Fruit fly (Drosophila melanogaster) whole organism, embryonic: ENCODE data around the gene CG8319.

Experiments
- CG10267 ChIP-seq: fragments of 200-800 bp; sonication (Bioruptor generic); optimal IDR thresholded peaks from 2 replicates; lab custom pipeline; 2018; ENCODE audit warnings: missing biosample characterization, mild to moderate bottlenecking, missing genetic modification characterization, moderate library complexity
- CG10543 ChIP-seq: fragments of 200-800 bp; sonication (Bioruptor generic); optimal IDR thresholded peaks from 3 replicates; lab custom pipeline; 2017; ENCODE audit warnings: missing biosample characterization, mild to moderate bottlenecking, missing genetic modification characterization, moderate library complexity
- CG13123 ChIP-seq: fragments of 200-800 bp; sonication (Bioruptor generic); optimal IDR thresholded peaks from 2 replicates; lab custom pipeline; 2016; ENCODE audit warnings: missing biosample characterization, missing genetic modification characterization
- CG13287 ChIP-seq: fragments of 200-800 bp; sonication (Bioruptor generic); IDR thresholded peaks from 2 replicates; pipeline ENCODE4 v1.3.6; 2022; ENCODE audit warnings: missing biosample characterization, missing genetic modification characterization; ENCODE audit not compliant: partially characterized antibody
- CG13624 ChIP-seq: fragments of 200-800 bp; sonication (Bioruptor generic); optimal IDR thresholded peaks from 2 replicates; lab custom pipeline; 2016; ENCODE audit warnings: missing biosample characterization, missing genetic modification characterization
- CG15073 ChIP-seq: fragments of 200-800 bp; sonication (Bioruptor generic); optimal IDR thresholded peaks from 2 replicates; lab custom pipeline; 2016; ENCODE audit warnings: missing biosample characterization, missing genetic modification characterization
- CG2202 ChIP-seq: fragments of 200-800 bp; sonication (Bioruptor generic); optimal IDR thresholded peaks from 2 replicates; lab custom pipeline; 2018; ENCODE audit warnings: missing biosample characterization, mild to moderate bottlenecking, missing genetic modification characterization
- CG33213 ChIP-seq: fragments of 200-800 bp; sonication (Bioruptor generic); optimal IDR thresholded peaks from 3 replicates; lab custom pipeline; 2016; ENCODE audit warnings: missing biosample characterization, missing genetic modification characterization
- CG34224 ChIP-seq: fragments of 200-800 bp; sonication (Bioruptor generic); IDR thresholded peaks from 3 replicates; pipeline ENCODE4 v1.3.6; 2022; ENCODE audit warnings: missing biosample characterization, missing genetic modification characterization; ENCODE audit not compliant: partially characterized antibody
- CG4617 ChIP-seq: fragments of 200-800 bp; sonication (Bioruptor generic); optimal IDR thresholded peaks from 3 replicates; lab custom pipeline; 2016; ENCODE audit warnings: missing biosample characterization, missing genetic modification characterization, borderline replicate concordance
- CG6654 ChIP-seq: fragments of 200-800 bp; sonication (Bioruptor generic); optimal IDR thresholded peaks from 2 replicates; lab custom pipeline; 2017; ENCODE audit warnings: missing biosample characterization, mild to moderate bottlenecking, missing genetic modification characterization
- CG7987 ChIP-seq: fragments of 200-800 bp; sonication (Bioruptor generic); optimal IDR thresholded peaks from 2 replicates; lab custom pipeline; 2018; ENCODE audit warnings: missing biosample characterization, mild to moderate bottlenecking, missing genetic modification characterization, moderate library complexity
- CG9437 ChIP-seq: fragments of 200-800 bp; sonication (Bioruptor generic); optimal IDR thresholded peaks from 2 replicates; lab custom pipeline; 2018; ENCODE audit warnings: missing biosample characterization, mild to moderate bottlenecking, missing genetic modification characterization
- CG9797 ChIP-seq: fragments of 200-800 bp; sonication (Bioruptor generic); optimal IDR thresholded peaks from 3 replicates; lab custom pipeline; 2018; ENCODE audit warnings: missing biosample characterization, mild to moderate bottlenecking, missing genetic modification characterization
- CG9876 ChIP-seq: fragments of 200-800 bp; sonication (Bioruptor generic); optimal IDR thresholded peaks from 2 replicates; lab custom pipeline; 2016; ENCODE audit warnings: missing biosample characterization, missing genetic modification characterization
- CHES-1-like ChIP-seq: fragments of 200-800 bp; sonication (Bioruptor generic); optimal IDR thresholded peaks from 2 replicates; lab custom pipeline; 2016; ENCODE audit warnings: missing biosample characterization, missing genetic modification characterization
- CoRest ChIP-seq: fragments of 200-800 bp; sonication (Bioruptor generic); optimal IDR thresholded peaks from 3 replicates; lab custom pipeline; 2018; ENCODE audit warnings: missing biosample characterization, mild to moderate bottlenecking, missing genetic modification characterization, moderate library complexity
- D19B ChIP-seq: fragments of 200-800 bp; sonication (Bioruptor generic); optimal IDR thresholded peaks from 2 replicates; lab custom pipeline; 2017; ENCODE audit warnings: missing biosample characterization, mild to moderate bottlenecking, missing genetic modification characterization
- Dbx ChIP-seq: fragments of 200-800 bp; sonication (Bioruptor generic); IDR thresholded peaks from 3 replicates; pipeline ENCODE4 v1.3.6; 2022; ENCODE audit warnings: missing biosample characterization, missing genetic modification characterization
- HHEX ChIP-seq: fragments of 200-800 bp; sonication (Bioruptor generic); optimal IDR thresholded peaks from 3 replicates; lab custom pipeline; 2017; ENCODE audit warnings: missing biosample characterization, mild to moderate bottlenecking, missing genetic modification characterization, missing genetic modification reagents
- MBD-R2 ChIP-seq: fragments of 200-800 bp; sonication (Bioruptor generic); IDR thresholded peaks from 2 replicates; pipeline ENCODE4 v1.3.6; 2022; ENCODE audit warnings: missing biosample characterization, missing genetic modification characterization
- MESR4 ChIP-seq: fragments of 200-800 bp; sonication (Bioruptor generic); optimal IDR thresholded peaks from 2 replicates; lab custom pipeline; 2018; ENCODE audit warnings: missing biosample characterization, mild to moderate bottlenecking, missing genetic modification characterization, moderate library complexity
- Myb ChIP-seq: fragments of 200-800 bp; sonication (Bioruptor generic); optimal IDR thresholded peaks from 2 replicates; lab custom pipeline; 2016; ENCODE audit warnings: missing biosample characterization, missing genetic modification characterization
- Neu2 ChIP-seq: fragments of 200-800 bp; sonication (Bioruptor generic); optimal IDR thresholded peaks from 3 replicates; lab custom pipeline; 2016; ENCODE audit warnings: missing biosample characterization, missing genetic modification characterization, borderline replicate concordance
- Nf-YB ChIP-seq: fragments of 200-800 bp; sonication (Bioruptor generic); optimal IDR thresholded peaks from 3 replicates; lab custom pipeline; 2019; ENCODE audit warnings: missing biosample characterization, mild to moderate bottlenecking, missing genetic modification characterization, moderate library complexity
- Nf-YC ChIP-seq: fragments of 200-800 bp; optimal IDR thresholded peaks from 3 replicates; lab custom pipeline; 2019; ENCODE audit warnings: missing biosample characterization, mild to moderate bottlenecking, missing genetic modification characterization, moderate library complexity
- NfI ChIP-seq: fragments of 200-800 bp; sonication (Bioruptor generic); optimal IDR thresholded peaks from 3 replicates; lab custom pipeline; 2018; ENCODE audit warnings: missing biosample characterization, mild to moderate bottlenecking, missing genetic modification characterization, moderate library complexity
- Pdp1 ChIP-seq, 2 experiments: fragments of 200-800 bp; sonication (Bioruptor generic); optimal IDR thresholded peaks; 3 replicates each; lab custom pipeline; 2016; ENCODE audit warnings: missing biosample characterization in 2 of 2, missing genetic modification characterization in 2 of 2, mild to moderate bottlenecking in 1 of 2, moderate library complexity in 1 of 2
- Sin3A ChIP-seq: fragments of >200 bp; optimal IDR thresholded peaks from 2 replicates; lab custom pipeline; 2018
- Sry-δ ChIP-seq: fragments of 200-800 bp; sonication (Bioruptor generic); optimal IDR thresholded peaks from 2 replicates; lab custom pipeline; 2016; ENCODE audit warnings: missing biosample characterization, missing genetic modification characterization
- ab ChIP-seq: fragments of 200-800 bp; sonication (Bioruptor generic); optimal IDR thresholded peaks from 2 replicates; lab custom pipeline; 2016; ENCODE audit warnings: missing biosample characterization, missing genetic modification characterization
- cas ChIP-seq: fragments of 200-800 bp; sonication (Bioruptor generic); IDR thresholded peaks from 2 replicates; pipeline ENCODE4 v1.3.6; 2022; ENCODE audit warnings: missing biosample characterization, missing genetic modification characterization
- cato ChIP-seq: fragments of 200-800 bp; sonication (Bioruptor generic); optimal IDR thresholded peaks from 2 replicates; lab custom pipeline; 2016; ENCODE audit warnings: missing biosample characterization, missing genetic modification characterization, borderline replicate concordance
- chinmo ChIP-seq: fragments of 200-800 bp; sonication (Bioruptor generic); IDR thresholded peaks from 4 replicates; pipeline ENCODE4 v1.3.6; 2022; ENCODE audit warnings: missing biosample characterization, missing genetic modification characterization; ENCODE audit not compliant: partially characterized antibody
- crp ChIP-seq, 2 experiments: fragments of 200-800 bp; sonication (Bioruptor generic); optimal IDR thresholded peaks; 2 replicates in 1 of 2; 3 replicates in 1 of 2; lab custom pipeline; 2017; ENCODE audit warnings: missing biosample characterization in 2 of 2, missing genetic modification characterization in 2 of 2, mild to moderate bottlenecking in 1 of 2, moderate library complexity in 1 of 2
- dpn ChIP-seq, 2 experiments: fragments of 200-800 bp; sonication (Bioruptor generic); optimal IDR thresholded peaks; 3 replicates each; lab custom pipeline; 2016; ENCODE audit warnings: missing biosample characterization in 2 of 2, missing genetic modification characterization in 2 of 2
- gcm2 ChIP-seq: fragments of 200-800 bp; sonication (Bioruptor generic); optimal IDR thresholded peaks from 2 replicates; lab custom pipeline; 2016; ENCODE audit warnings: missing biosample characterization, missing genetic modification characterization
- gem ChIP-seq: fragments of 200-800 bp; sonication (Bioruptor generic); optimal IDR thresholded peaks from 2 replicates; lab custom pipeline; 2019; ENCODE audit warnings: missing biosample characterization, mild to moderate bottlenecking, missing genetic modification characterization, moderate library complexity
- gfzf ChIP-seq: fragments of 200-800 bp; sonication (Bioruptor generic); optimal IDR thresholded peaks from 2 replicates; lab custom pipeline; 2016; ENCODE audit warnings: missing biosample characterization, mild to moderate bottlenecking, missing genetic modification characterization, moderate library complexity
- mirr ChIP-seq: fragments of 200-800 bp; sonication (Bioruptor generic); optimal IDR thresholded peaks from 3 replicates; lab custom pipeline; 2018; ENCODE audit warnings: missing biosample characterization, mild to moderate bottlenecking, missing genetic modification characterization
- p53 ChIP-seq: fragments of 200-800 bp; sonication (Bioruptor generic); optimal IDR thresholded peaks from 2 replicates; lab custom pipeline; 2016; ENCODE audit warnings: missing biosample characterization, missing genetic modification characterization
- phol ChIP-seq: fragments of 200-800 bp; sonication (Bioruptor generic); optimal IDR thresholded peaks from 3 replicates; lab custom pipeline; 2018; ENCODE audit warnings: missing biosample characterization, mild to moderate bottlenecking, missing genetic modification characterization, moderate library complexity
- prd ChIP-seq, 3 experiments: fragments of >200 bp in 2 of 3; fragments of 200-800 bp in 1 of 3; sonication (Bioruptor generic) in 1 of 3; optimal IDR thresholded peaks in 2 of 3; IDR thresholded peaks in 1 of 3; 2 replicates in 2 of 3; 3 replicates in 1 of 3; pipeline versions ENCODE4 v1.3.6 to Lab custom; 2017 to 2022; ENCODE audit warnings: missing biosample characterization in 1 of 3, missing genetic modification characterization in 1 of 3
- row ChIP-seq: fragments of 200-800 bp; sonication (Bioruptor generic); IDR thresholded peaks from 3 replicates; pipeline ENCODE4 v1.3.6; 2022; ENCODE audit warnings: missing biosample characterization, missing genetic modification characterization
- vfl ChIP-seq: fragments of 200-800 bp; sonication (Bioruptor generic); optimal IDR thresholded peaks from 2 replicates; lab custom pipeline; 2016; ENCODE audit warnings: missing biosample characterization, missing genetic modification characterization
- vvl ChIP-seq: fragments of 200-800 bp; sonication (Bioruptor generic); IDR thresholded peaks from 2 replicates; pipeline ENCODE4 v1.3.6; 2022; ENCODE audit warnings: missing biosample characterization, missing genetic modification characterization
- wdn ChIP-seq: fragments of 200-800 bp; sonication (Bioruptor generic); IDR thresholded peaks from 2 replicates; pipeline ENCODE4 v1.3.6; 2022; ENCODE audit warnings: missing biosample characterization, missing genetic modification characterization
- zen2 ChIP-seq: fragments of 200-800 bp; sonication (Bioruptor generic); IDR thresholded peaks from 3 replicates; pipeline ENCODE4 v1.3.6; 2022; ENCODE audit warnings: missing biosample characterization, missing genetic modification characterization; ENCODE audit not compliant: partially characterized antibody

The CG8319 gene

DNA sequence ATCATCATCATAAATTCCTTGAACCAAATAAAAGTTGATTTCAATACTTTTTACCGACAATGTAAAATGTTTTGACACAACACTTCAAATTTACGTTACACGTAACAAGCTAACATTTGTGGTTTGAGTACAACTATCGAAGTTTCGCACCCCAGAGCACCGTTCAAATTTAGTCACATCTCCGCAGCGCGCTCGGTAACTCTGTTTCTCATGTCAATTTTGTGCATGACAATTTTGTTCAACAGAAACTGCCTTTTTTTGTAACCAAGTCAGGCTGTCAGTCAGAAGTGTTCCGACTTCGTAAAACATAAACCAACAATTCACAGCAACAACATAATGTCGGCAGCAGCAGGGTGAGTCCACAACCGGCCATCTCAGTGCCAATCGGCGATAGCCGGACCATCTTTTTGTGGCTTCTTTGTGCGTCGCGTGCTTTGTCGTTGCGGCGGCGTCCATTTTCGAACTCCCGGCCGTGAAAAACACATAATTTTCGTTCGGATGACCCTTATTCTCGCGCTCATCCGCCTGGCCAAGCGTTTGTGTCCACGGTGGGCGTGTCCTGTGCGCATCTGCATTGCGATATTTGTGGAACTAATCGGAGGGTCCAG, 50.7 kb downstream of the CG8319 start, which contains the start of gene p23 (continued):
- peak; percentile 9 for TF ChIP-seq NfI (GFP tag; lab: Kevin White, UChicago)
- peak; percentile 42 for TF ChIP-seq CHES-1-like
- TF ChIP-seq CG33213 (GFP tag; lab: Kevin White, UChicago) = peak; percentile 69
- peak; percentile 81 for TF ChIP-seq CG4617 (GFP tag; lab: Kevin White, UChicago)
- TF ChIP-seq D19B (GFP tag; lab: Kevin White, UChicago) = no peak
- peak; percentile 17 for TF ChIP-seq CoRest (tag; lab: Kevin White, UChicago)
- no peak for TF ChIP-seq CG2202 (tag; lab: Kevin White, UChicago)
- TF ChIP-seq cato = no peak
- no peak for TF ChIP-seq HHEX
- peak; percentile 58 for TF ChIP-seq Sry-δ (GFP tag; lab: Kevin White, UChicago)
- peak; percentile 69 for TF ChIP-seq p53 (GFP tag; lab: Kevin White, UChicago)
- TF ChIP-seq vfl (GFP tag; lab: Kevin White, UChicago) = no peak
- no peak for TF ChIP-seq CG13123 (GFP tag; lab: Kevin White, UChicago)
- peak; percentile 57 for TF ChIP-seq Sin3A (lab: Kevin White, UChicago)
- peak in 1 of 2 experiments; percentile 17 for TF ChIP-seq dpn (GFP tag; optimal IDR thresholded peaks at IDR 0.05; lab: Kevin White, UChicago)
- no peak for TF ChIP-seq cas (GFP tag; lab: Robert Waterston, UW)
- TF ChIP-seq mirr = no peak
- peak; percentile 15 for TF ChIP-seq CG10543 (GFP tag; lab: Kevin White, UChicago)
- peak; percentile 32 for TF ChIP-seq CG9876
- no peak for TF ChIP-seq gem (tag; lab: Kevin White, UChicago)
- peak; percentile 58 for TF ChIP-seq CG9437
- TF ChIP-seq CG13624 (GFP tag; lab: Kevin White, UChicago) = peak; percentile 59
- TF ChIP-seq CG9797 (GFP tag; lab: Kevin White, UChicago) = peak; percentile 90
- peak; percentile 45 for TF ChIP-seq CG10267
- TF ChIP-seq MESR4 = peak; percentile 94
- no peak for TF ChIP-seq CG6654 (GFP tag; lab: Kevin White, UChicago)
- TF ChIP-seq CG7987 = peak; percentile 3
- TF ChIP-seq Nf-YC = no peak
- TF ChIP-seq CG34224 (GFP tag; lab: Robert Waterston, UW) = peak; percentile 42; the same call in 1 of the 3 replicates
- peak; percentile 83; the same call in 1 of the 4 replicates for TF ChIP-seq chinmo (GFP tag; lab: Robert Waterston, UW)
- peak; percentile 60; the same call in 2 of the 3 replicates for TF ChIP-seq Dbx
- TF ChIP-seq zen2 (GFP tag; lab: Robert Waterston, UW) = no peak
- TF ChIP-seq Neu2 (GFP tag; lab: Kevin White, UChicago) = no peak
- TF ChIP-seq MBD-R2 (GFP tag; lab: Robert Waterston, UW) = peak; percentile 87
- TF ChIP-seq CG15073 (GFP tag; lab: Kevin White, UChicago) = no peak
- no peak for TF ChIP-seq prd (optimal IDR thresholded peaks at IDR 0.05; lab: Kevin White, UChicago)
- TF ChIP-seq prd (GFP tag; IDR thresholded peaks at IDR 0.05; lab: Robert Waterston, UW) = 0 out of 3 replicates have a peak, but pooled peaks have one; percentile 8
- TF ChIP-seq gfzf = peak; percentile 98
- peak; percentile 32; the same call in 1 of the 3 replicates for TF ChIP-seq row (GFP tag; lab: Robert Waterston, UW)
- peak; percentile 59 for TF ChIP-seq vvl (GFP tag; lab: Robert Waterston, UW)
- peak; percentile 81 for TF ChIP-seq Myb
- no peak for TF ChIP-seq wdn (GFP tag; lab: Robert Waterston, UW)
- peak in 1 of 2 experiments; percentile 86 for TF ChIP-seq Pdp1 (GFP tag; optimal IDR thresholded peaks at IDR 0.05; lab: Kevin White, UChicago)
- peak; percentile 30 for TF ChIP-seq gcm2 (GFP tag; lab: Kevin White, UChicago)
- TF ChIP-seq phol (tag; lab: Kevin White, UChicago) = peak; percentile 19
- no peak for TF ChIP-seq ab (GFP tag; lab: Kevin White, UChicago)
- TF ChIP-seq Nf-YB (GFP tag; lab: Kevin White, UChicago) = peak; percentile 9
- TF ChIP-seq CG13287 = peak; percentile 55; the same call in 1 of the 2 replicates
- peak in 1 of 2 experiments; percentile 11 for TF ChIP-seq crp (GFP tag; optimal IDR thresholded peaks at IDR 0.05; lab: Kevin White, UChicago)
